Fruit fly (Drosophila melanogaster) whole organism, pupa: ENCODE results near the gene CG34242.

Source experiments
- CG10348 ChIP-seq: fragments of 200-800 bp; sonication (Bioruptor generic); IDR thresholded peaks from 2 replicates; pipeline ENCODE4 v1.3.6; 2022; ENCODE audit warnings: missing biosample characterization, missing genetic modification characterization
- CG12605 ChIP-seq: fragments of 200-800 bp; sonication (Bioruptor generic); IDR thresholded peaks from 2 replicates; pipeline ENCODE4 v1.3.6; 2022; ENCODE audit warnings: missing biosample characterization, missing genetic modification characterization
- CG13204 ChIP-seq: fragments of 200-800 bp; sonication (Bioruptor generic); optimal IDR thresholded peaks from 2 replicates; lab custom pipeline; 2018; ENCODE audit warnings: missing biosample characterization, mild to moderate bottlenecking, missing genetic modification characterization, moderate library complexity
- CG14655 ChIP-seq: fragments of 200-800 bp; sonication (Bioruptor generic); optimal IDR thresholded peaks from 3 replicates; lab custom pipeline; 2017; ENCODE audit warnings: mild to moderate bottlenecking, missing biosample characterization, missing genetic modification reagents, missing genetic modification characterization
- CG15710 ChIP-seq: fragments of 200-800 bp; sonication (Bioruptor generic); optimal IDR thresholded peaks from 2 replicates; lab custom pipeline; 2018; ENCODE audit warnings: missing biosample characterization, mild to moderate bottlenecking, missing genetic modification characterization, moderate library complexity
- CG17806 ChIP-seq: fragments of 200-800 bp; sonication (Bioruptor generic); optimal IDR thresholded peaks from 2 replicates; lab custom pipeline; 2018; ENCODE audit warnings: missing biosample characterization, mild to moderate bottlenecking, missing genetic modification characterization, moderate library complexity
- CG32121 ChIP-seq: fragments of 200-800 bp; sonication (Bioruptor generic); IDR thresholded peaks from 2 replicates; pipeline ENCODE4 v1.3.6; 2022; ENCODE audit warnings: missing biosample characterization, missing genetic modification characterization
- CG34367 ChIP-seq: fragments of 200-800 bp; sonication (Bioruptor generic); optimal IDR thresholded peaks from 2 replicates; lab custom pipeline; 2018; ENCODE audit warnings: missing biosample characterization, mild to moderate bottlenecking, missing genetic modification characterization
- CG4496 ChIP-seq: fragments of 200-800 bp; sonication (Bioruptor generic); IDR thresholded peaks from 3 replicates; pipeline ENCODE4 v1.3.6; 2022; ENCODE audit warnings: missing biosample characterization, missing genetic modification characterization
- CG8159 ChIP-seq: fragments of 200-800 bp; sonication (Bioruptor generic); optimal IDR thresholded peaks from 3 replicates; lab custom pipeline; 2018; ENCODE audit warnings: missing biosample characterization, mild to moderate bottlenecking, missing genetic modification characterization, moderate library complexity
- CG8301 ChIP-seq: fragments of 200-800 bp; sonication (Bioruptor generic); optimal IDR thresholded peaks from 2 replicates; lab custom pipeline; 2018; ENCODE audit warnings: missing biosample characterization, mild to moderate bottlenecking, missing genetic modification characterization
- CG9948 ChIP-seq: fragments of 200-800 bp; sonication (Bioruptor generic); optimal IDR thresholded peaks from 2 replicates; lab custom pipeline; 2018; ENCODE audit warnings: missing biosample characterization, mild to moderate bottlenecking, missing genetic modification characterization, moderate library complexity
- D1 ChIP-seq: fragments of 200-800 bp; sonication (Bioruptor generic); optimal IDR thresholded peaks from 2 replicates; lab custom pipeline; 2018; ENCODE audit warnings: missing biosample characterization, mild to moderate bottlenecking, missing genetic modification characterization, moderate library complexity
- EcR ChIP-seq: fragments of 200-800 bp; sonication (Bioruptor generic); optimal IDR thresholded peaks from 3 replicates; lab custom pipeline; 2019; ENCODE audit warnings: missing biosample characterization, missing genetic modification characterization, mild to moderate bottlenecking, moderate library complexity, missing genetic modification reagents
- Ets98B ChIP-seq: fragments of 200-800 bp; sonication (Bioruptor generic); IDR thresholded peaks from 2 replicates; pipeline ENCODE4 v1.3.6; 2022; ENCODE audit warnings: missing biosample characterization, missing genetic modification characterization
- Pif1A ChIP-seq: fragments of 200-800 bp; sonication (Bioruptor generic); optimal IDR thresholded peaks from 3 replicates; lab custom pipeline; 2016; ENCODE audit warnings: missing biosample characterization, missing genetic modification characterization
- Pif1B ChIP-seq: fragments of 200-800 bp; sonication (Bioruptor generic); optimal IDR thresholded peaks from 3 replicates; lab custom pipeline; 2016; ENCODE audit warnings: missing biosample characterization, missing genetic modification characterization
- Snoo ChIP-seq: fragments of 200-800 bp; sonication (Bioruptor generic); optimal IDR thresholded peaks from 3 replicates; lab custom pipeline; 2017; ENCODE audit warnings: missing biosample characterization, mild to moderate bottlenecking, missing genetic modification characterization, inconsistent platforms
- fd96Ca ChIP-seq: fragments of 200-800 bp; sonication (Bioruptor generic); IDR thresholded peaks from 3 replicates; pipeline ENCODE4 v1.3.6; 2022; ENCODE audit warnings: missing biosample characterization, missing genetic modification characterization
- gl ChIP-seq: fragments of 200-800 bp; sonication (Bioruptor generic); optimal IDR thresholded peaks from 2 replicates; lab custom pipeline; 2018; ENCODE audit warnings: missing biosample characterization, mild to moderate bottlenecking, missing genetic modification characterization
- rn ChIP-seq: fragments of 200-800 bp; sonication (Bioruptor generic); IDR thresholded peaks from 2 replicates; pipeline ENCODE4 v1.3.6; 2022; ENCODE audit warnings: missing biosample characterization, missing genetic modification characterization

The CG34242 gene

dm6 chr3L:12557736-12558135, 23.9 kb downstream of the CG34242 start:
- TF ChIP-seq rn (GFP tag; lab: Robert Waterston, UW) (no peak), CG17806 (tag; lab: Kevin White, UChicago) (peak; percentile 59), EcR (GFP tag; lab: Kevin White, UChicago) (no peak), CG10348 (GFP tag; lab: Robert Waterston, UW) (no peak), CG8301 (tag; lab: Kevin White, UChicago) (peak; percentile 42), CG4496 (GFP tag; lab: Robert Waterston, UW) (no peak), CG32121 (no peak), fd96Ca (GFP tag; lab: Robert Waterston, UW) (no peak), CG9948 (peak; percentile 62), Pif1A (GFP tag; lab: Kevin White, UChicago) (peak; percentile 51), CG12605 (GFP tag; lab: Robert Waterston, UW) (no peak), CG13204 (GFP tag; lab: Kevin White, UChicago) (no peak), Snoo (tag; lab: Kevin White, UChicago) (peak; percentile 76), D1 (tag; lab: Kevin White, UChicago) (peak; percentile 29), Ets98B (GFP tag; lab: Robert Waterston, UW) (no peak), CG34367 (peak; percentile 60), Pif1B (GFP tag; lab: Kevin White, UChicago) (peak; percentile 53), CG8159 (tag; lab: Kevin White, UChicago) (peak; percentile 81), CG14655 (peak; percentile 58), CG15710 (tag; lab: Kevin White, UChicago) (peak; percentile 77), gl (tag; lab: Kevin White, UChicago) (no peak)

- TF ChIP-seq CG8301 (tag; lab: Kevin White, UChicago) (no peak), Pif1B (GFP tag; lab: Kevin White, UChicago) (no peak), EcR (GFP tag; lab: Kevin White, UChicago) (no peak), CG12605 (GFP tag; lab: Robert Waterston, UW) (no peak), CG14655 (no peak), CG13204 (GFP tag; lab: Kevin White, UChicago) (no peak), gl (tag; lab: Kevin White, UChicago) (no peak), CG34367 (no peak), CG4496 (GFP tag; lab: Robert Waterston, UW) (no peak), rn (GFP tag; lab: Robert Waterston, UW) (no peak), CG9948 (no peak)
Measured at dm6 chr3L:12559273-12559672, 25.5 kb downstream of the CG34242 start.

dm6 chr3L:12564284-12564683, 30.5 kb downstream of the CG34242 start:
- TF ChIP-seq CG10348 (GFP tag; lab: Robert Waterston, UW) (no peak), D1 (tag; lab: Kevin White, UChicago) (no peak), Pif1A (GFP tag; lab: Kevin White, UChicago) (no peak), CG4496 (GFP tag; lab: Robert Waterston, UW) (no peak), CG13204 (GFP tag; lab: Kevin White, UChicago) (no peak)

dm6 chr3L:12564979-12565378, 31.2 kb downstream of the CG34242 start:
- TF ChIP-seq CG13204 (GFP tag; lab: Kevin White, UChicago) (no peak), D1 (tag; lab: Kevin White, UChicago) (no peak), CG34367 (no peak), CG32121 (no peak), CG8301 (tag; lab: Kevin White, UChicago) (no peak), CG15710 (tag; lab: Kevin White, UChicago) (no peak), CG17806 (tag; lab: Kevin White, UChicago) (no peak), Ets98B (GFP tag; lab: Robert Waterston, UW) (no peak), Pif1B (GFP tag; lab: Kevin White, UChicago) (no peak)

dm6 chr3L:12565422-12565821, 31.6 kb downstream of the CG34242 start:
- no peak for TF ChIP-seq CG4496 (GFP tag; lab: Robert Waterston, UW)
- no peak for TF ChIP-seq CG13204 (GFP tag; lab: Kevin White, UChicago)
- no peak for TF ChIP-seq rn (GFP tag; lab: Robert Waterston, UW)
- TF ChIP-seq CG17806 (tag; lab: Kevin White, UChicago) = no peak
- no peak for TF ChIP-seq Pif1B (GFP tag; lab: Kevin White, UChicago)
- TF ChIP-seq CG12605 (GFP tag; lab: Robert Waterston, UW) = no peak
- no peak for TF ChIP-seq CG34367
- no peak for TF ChIP-seq CG10348 (GFP tag; lab: Robert Waterston, UW)
- TF ChIP-seq CG14655 = no peak

dm6 chr3L:12566065-12566730, 32.4 kb downstream of the CG34242 start:
- TF ChIP-seq fd96Ca (GFP tag; lab: Robert Waterston, UW) = no peak
- TF ChIP-seq gl (tag; lab: Kevin White, UChicago) = no peak
- no peak for TF ChIP-seq CG8159 (tag; lab: Kevin White, UChicago)
- no peak for TF ChIP-seq CG13204 (GFP tag; lab: Kevin White, UChicago)
- TF ChIP-seq Pif1B (GFP tag; lab: Kevin White, UChicago) = no peak
- TF ChIP-seq Snoo (tag; lab: Kevin White, UChicago) = no peak
